Fruit fly (Drosophila melanogaster) whole organism: Measurements from ENCODE around the gene CG1789.

Experiments used
- Dll ChIP-seq: fragments of >200 bp; optimal IDR thresholded peaks from 2 replicates; lab custom pipeline; 2017
- EcR ChIP-seq, 2 experiments: fragments of >200 bp; optimal IDR thresholded peaks; 2 replicates each; lab custom pipeline; 2017; ENCODE audit warnings: missing biosample characterization in 2 of 2, missing genetic modification characterization in 2 of 2, missing genetic modification reagents in 2 of 2
- pan ChIP-seq: fragments of >200 bp; optimal IDR thresholded peaks from 2 replicates; lab custom pipeline; 2017
- psq ChIP-seq: fragments of >200 bp; optimal IDR thresholded peaks from 2 replicates; lab custom pipeline; 2017

- no peak for TF ChIP-seq psq (lab: Kevin White, UChicago)
- TF ChIP-seq Dll (lab: Kevin White, UChicago): no peak
- TF ChIP-seq pan (lab: Kevin White, UChicago): no peak
- TF ChIP-seq EcR (GFP tag; optimal IDR thresholded peaks at IDR 0.05; lab: Kevin White, UChicago): no peak
These were observed 6.5 kb downstream of the CG1789 start for dm6 chrX:8726816-8727215.
